Worm (Caenorhabditis elegans): Measurements from ENCODE around the gene F55A11.8.

F55A11.8 gene

ce11 chrV:11801076-11801849, 13.3 kb downstream of the F55A11.8 start:
- TF ChIP-seq elt-1 (tag; optimal IDR thresholded peaks at IDR 0.05) (no peak), jun-1 (tag; optimal IDR thresholded peaks at IDR 0.05) (no peak), fkh-10 (GFP tag; optimal IDR thresholded peaks at IDR 0.05) (no peak), ztf-4 (tag; optimal IDR thresholded peaks at IDR 0.05) (no peak), elt-3 (tag; optimal IDR thresholded peaks at IDR 0.05) (peak in 2 of 3 experiments; percentile 76 to 86), nhr-76 (tag; optimal IDR thresholded peaks at IDR 0.05) (peak; percentile 62), eor-1 (tag; optimal IDR thresholded peaks at IDR 0.05) (no peak), nhr-11 (tag; optimal IDR thresholded peaks at IDR 0.05) (no peak), ceh-9 (tag; optimal IDR thresholded peaks at IDR 0.05) (no peak), tbx-2 (tag; optimal IDR thresholded peaks at IDR 0.05) (peak; percentile 46), nhr-25 (tag; optimal IDR thresholded peaks at IDR 0.05) (peak; percentile 39), nhr-43 (tag; optimal IDR thresholded peaks at IDR 0.05; ENCODE audit: poor library complexity, severe bottlenecking) (peak; percentile 75), lin-39 (tag; optimal IDR thresholded peaks at IDR 0.05) (no peak), nhr-23 (tag; optimal IDR thresholded peaks at IDR 0.05) (peak; percentile 74), skn-1 (tag; optimal IDR thresholded peaks at IDR 0.05) (no peak), unc-62 (GFP tag; optimal IDR thresholded peaks at IDR 0.05) (no peak), lsy-12 (tag; optimal IDR thresholded peaks at IDR 0.05) (no peak), elt-2 (tag; optimal IDR thresholded peaks at IDR 0.05) (peak; percentile 40), snpc-4 (tag; optimal IDR thresholded peaks at IDR 0.05) (no peak), lin-15B (tag; optimal IDR thresholded peaks at IDR 0.05) (no peak), aly-2 (tag; optimal IDR thresholded peaks at IDR 0.05) (no peak), ceh-82 (tag; optimal IDR thresholded peaks at IDR 0.05) (no peak), fos-1 (tag; optimal IDR thresholded peaks at IDR 0.05) (no peak), unc-39 (tag; optimal IDR thresholded peaks at IDR 0.05) (no peak), nhr-237 (tag; optimal IDR thresholded peaks at IDR 0.05) (no peak), mdl-1 (tag; optimal IDR thresholded peaks at IDR 0.05) (no peak), ceh-28 (tag; optimal IDR thresholded peaks at IDR 0.05) (peak; percentile 68), pha-4 (tag; optimal IDR thresholded peaks at IDR 0.05) (no peak), egl-27 (tag; optimal IDR thresholded peaks at IDR 0.05) (no peak), R02D3.7 (tag; optimal IDR thresholded peaks at IDR 0.05) (no peak), egl-5 (tag; optimal IDR thresholded peaks at IDR 0.05) (no peak), nhr-67 (tag; optimal IDR thresholded peaks at IDR 0.05) (no peak), nfya-1 (tag; optimal IDR thresholded peaks at IDR 0.05; ENCODE audit: insufficient read depth) (no peak)

ce11 chrV:11802508-11802907, 14.5 kb downstream of the F55A11.8 start:
- TF ChIP-seq sea-2 (GFP tag; optimal IDR thresholded peaks at IDR 0.05) (no peak), nhr-28 (tag; optimal IDR thresholded peaks at IDR 0.05) (no peak), fkh-2 (tag; optimal IDR thresholded peaks at IDR 0.05) (no peak), zag-1 (tag; optimal IDR thresholded peaks at IDR 0.05) (no peak), hmg-11 (tag; optimal IDR thresholded peaks at IDR 0.05) (no peak), elt-2 (tag; optimal IDR thresholded peaks at IDR 0.05) (peak; percentile 32), ztf-4 (tag; optimal IDR thresholded peaks at IDR 0.05) (no peak), skn-1 (tag; optimal IDR thresholded peaks at IDR 0.05) (no peak), nhr-67 (tag; optimal IDR thresholded peaks at IDR 0.05) (no peak), ceh-16 (tag; optimal IDR thresholded peaks at IDR 0.05) (no peak), nhr-43 (tag; optimal IDR thresholded peaks at IDR 0.05; ENCODE audit: poor library complexity, severe bottlenecking) (peak; percentile 99), ceh-82 (tag; optimal IDR thresholded peaks at IDR 0.05) (no peak), nhr-77 (tag; optimal IDR thresholded peaks at IDR 0.05) (no peak), nhr-12 (tag; optimal IDR thresholded peaks at IDR 0.05) (no peak), snpc-4 (tag; optimal IDR thresholded peaks at IDR 0.05) (no peak), nhr-76 (tag; optimal IDR thresholded peaks at IDR 0.05) (no peak), egl-5 (tag; optimal IDR thresholded peaks at IDR 0.05) (no peak), unc-62 (GFP tag; optimal IDR thresholded peaks at IDR 0.05) (peak; percentile 23), unc-39 (tag; optimal IDR thresholded peaks at IDR 0.05) (no peak), elt-3 (tag; optimal IDR thresholded peaks at IDR 0.05) (peak; percentile 81 to 94 (median 89)), pqm-1 (tag; optimal IDR thresholded peaks at IDR 0.05) (no peak), aly-2 (tag; optimal IDR thresholded peaks at IDR 0.05) (no peak), nhr-23 (tag; optimal IDR thresholded peaks at IDR 0.05) (peak; percentile 98), lin-15B (tag; optimal IDR thresholded peaks at IDR 0.05) (no peak), nhr-25 (tag; optimal IDR thresholded peaks at IDR 0.05) (peak; percentile 96), egl-27 (tag; optimal IDR thresholded peaks at IDR 0.05) (peak; percentile 90), daf-12 (tag; optimal IDR thresholded peaks at IDR 0.05) (no peak), fkh-10 (GFP tag; optimal IDR thresholded peaks at IDR 0.05) (no peak), ceh-28 (tag; optimal IDR thresholded peaks at IDR 0.05) (peak; percentile 41), lin-39 (tag; optimal IDR thresholded peaks at IDR 0.05) (no peak), mdl-1 (tag; optimal IDR thresholded peaks at IDR 0.05) (peak; percentile 76), jun-1 (tag; optimal IDR thresholded peaks at IDR 0.05) (peak; percentile 46), mml-1 (tag; optimal IDR thresholded peaks at IDR 0.05) (peak; percentile 60), ama-1 (optimal IDR thresholded peaks at IDR 0.05) (no peak), elt-1 (tag; optimal IDR thresholded peaks at IDR 0.05) (no peak), ceh-9 (tag; optimal IDR thresholded peaks at IDR 0.05) (no peak), lsy-12 (tag; optimal IDR thresholded peaks at IDR 0.05) (peak; percentile 65), nfya-1 (tag; optimal IDR thresholded peaks at IDR 0.05; ENCODE audit: insufficient read depth) (peak; percentile 27), nhr-237 (tag; optimal IDR thresholded peaks at IDR 0.05) (no peak), R02D3.7 (tag; optimal IDR thresholded peaks at IDR 0.05) (peak; percentile 69), tbx-2 (tag; optimal IDR thresholded peaks at IDR 0.05) (peak; percentile 86), pha-4 (tag; optimal IDR thresholded peaks at IDR 0.05) (no peak), ZK546.5 (tag; optimal IDR thresholded peaks at IDR 0.05) (no peak)
